Fruit fly (Drosophila melanogaster): ENCODE data around the gene CG42359.

Gene CG42359

DNA sequence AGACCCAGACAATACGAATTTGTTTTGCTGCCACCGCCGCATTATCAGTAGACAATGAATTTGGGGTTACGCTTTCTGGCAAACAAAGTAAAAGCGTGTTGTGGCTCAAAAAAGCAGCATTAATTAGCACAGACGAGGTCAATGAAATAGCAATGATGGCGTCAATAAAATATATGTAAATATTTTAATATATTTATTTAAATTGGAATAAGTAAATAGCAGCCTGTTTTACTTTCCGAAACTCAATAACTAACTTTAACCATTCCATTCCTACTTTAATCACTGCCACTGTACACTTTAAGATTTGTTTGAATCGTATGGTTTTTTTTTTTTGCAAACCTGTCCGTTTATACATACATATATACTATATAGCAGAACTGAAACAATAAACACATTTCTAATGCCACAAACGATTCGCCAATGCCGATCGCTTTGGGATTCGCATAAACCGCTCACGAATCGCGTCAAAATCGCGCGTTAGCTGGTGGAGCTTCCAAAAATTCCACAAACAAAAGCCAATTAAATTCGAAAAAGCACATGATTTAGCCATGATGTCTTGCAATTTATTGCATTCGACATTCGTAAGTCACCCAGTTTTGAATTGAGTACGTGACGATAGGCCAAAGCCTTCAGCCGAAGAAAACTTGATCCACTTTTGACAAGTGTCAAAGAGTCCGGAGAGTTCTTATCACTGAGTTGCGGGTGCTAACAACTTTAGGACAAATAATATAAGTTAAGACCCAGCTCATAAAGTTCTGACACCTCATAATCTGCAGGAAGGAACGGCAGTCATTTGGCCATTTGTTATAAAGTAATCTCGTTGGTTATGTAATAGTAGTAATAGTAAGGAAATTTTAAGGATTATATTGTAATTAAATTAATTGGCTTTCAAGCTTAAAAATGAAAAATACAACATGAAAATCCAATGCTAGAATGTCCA, 10.0 kb downstream of the CG42359 start (continued):
- TF ChIP-seq CG6654 (GFP tag; optimal IDR thresholded peaks at IDR 0.05), result no peak
- TF ChIP-seq CG31365 (tag; optimal IDR thresholded peaks at IDR 0.05), result no peak
- no peak for TF ChIP-seq Trl (optimal IDR thresholded peaks at IDR 0.05)
- no peak for TF ChIP-seq Trl (GFP tag; optimal IDR thresholded peaks at IDR 0.05)
- peak; percentile 40; the same call in 1 of the 3 replicates for TF ChIP-seq B-H1 (GFP tag; IDR thresholded peaks at IDR 0.05)
- TF ChIP-seq CG4730 (GFP tag; IDR thresholded peaks at IDR 0.05), result no peak
- 0 out of 2 replicates have a peak, but pooled peaks have one; percentile 11 for TF ChIP-seq CG32772 (GFP tag; IDR thresholded peaks at IDR 0.05)
- peak; percentile 55 for TF ChIP-seq sob (GFP tag; IDR thresholded peaks at IDR 0.05)
- TF ChIP-seq CG3995 (GFP tag; optimal IDR thresholded peaks at IDR 0.05), result no peak
- peak; percentile 58 for TF ChIP-seq CG31224 (GFP tag; IDR thresholded peaks at IDR 0.05)
- TF ChIP-seq inv (GFP tag; IDR thresholded peaks at IDR 0.05; ENCODE audit: partially characterized antibody), result no peak
- peak; percentile 35 for TF ChIP-seq CG9817 (tag; optimal IDR thresholded peaks at IDR 0.05)
- no peak for TF ChIP-seq Kr (GFP tag; optimal IDR thresholded peaks at IDR 0.05)
- TF ChIP-seq slou (GFP tag; optimal IDR thresholded peaks at IDR 0.05), result no peak
- peak; percentile 15 for TF ChIP-seq CG12659 (GFP tag; optimal IDR thresholded peaks at IDR 0.05)
- TF ChIP-seq ato (GFP tag; IDR thresholded peaks at IDR 0.05; ENCODE audit: partially characterized antibody), result no peak
- TF ChIP-seq CG2889 (GFP tag; IDR thresholded peaks at IDR 0.05), result no peak; the same call in 2 of the 3 replicates
- 0 out of 2 replicates have a peak, but pooled peaks have one; percentile 9 for TF ChIP-seq Oaz (GFP tag; IDR thresholded peaks at IDR 0.05)
- peak; percentile 36; the same call in 1 of the 2 replicates for TF ChIP-seq CG5953 (GFP tag; IDR thresholded peaks at IDR 0.05)
- TF ChIP-seq E2f1 (GFP tag; IDR thresholded peaks at IDR 0.05), result peak; percentile 67
- TF ChIP-seq CG32532 (GFP tag; IDR thresholded peaks at IDR 0.05), result peak; percentile 66; the same call in 1 of the 2 replicates
- TF ChIP-seq CG17829 (tag; optimal IDR thresholded peaks at IDR 0.05), result no peak
- TF ChIP-seq dimm (GFP tag; IDR thresholded peaks at IDR 0.05), result 0 out of 2 replicates have a peak, but pooled peaks have one; percentile 22
- TF ChIP-seq Myb (GFP tag; optimal IDR thresholded peaks at IDR 0.05), result no peak
- TF ChIP-seq Hey (tag; optimal IDR thresholded peaks at IDR 0.05), result no peak
- no peak for TF ChIP-seq CG5245 (GFP tag; optimal IDR thresholded peaks at IDR 0.05)
- TF ChIP-seq wor (GFP tag; IDR thresholded peaks at IDR 0.05), result peak; percentile 41
- TF ChIP-seq CoRest (tag; optimal IDR thresholded peaks at IDR 0.05), result peak; percentile 43
- no peak for TF ChIP-seq cato (GFP tag; optimal IDR thresholded peaks at IDR 0.05; ENCODE audit: borderline replicate concordance)
- TF ChIP-seq Fer2 (tag; optimal IDR thresholded peaks at IDR 0.05), result no peak
- no peak for TF ChIP-seq dati (GFP tag; IDR thresholded peaks at IDR 0.05)
- peak; percentile 56 for TF ChIP-seq esg (GFP tag; conservative IDR thresholded peaks at IDR 0.05)
- no peak for TF ChIP-seq z (GFP tag; IDR thresholded peaks at IDR 0.05)
- no peak for TF ChIP-seq fd102C (GFP tag; optimal IDR thresholded peaks at IDR 0.05)
- peak; percentile 36 for TF ChIP-seq Vsx1 (GFP tag; optimal IDR thresholded peaks at IDR 0.05)
- TF ChIP-seq run (tag; optimal IDR thresholded peaks at IDR 0.05), result no peak
- TF ChIP-seq prd (optimal IDR thresholded peaks at IDR 0.05), result no peak
- TF ChIP-seq prd (GFP tag; IDR thresholded peaks at IDR 0.05), result peak; percentile 72; the same call in 2 of the 3 replicates
- TF ChIP-seq CG10321 (GFP tag; IDR thresholded peaks at IDR 0.05), result peak; percentile 53; the same call in 1 of the 2 replicates
- TF ChIP-seq jigr1 (GFP tag; IDR thresholded peaks at IDR 0.05), result no peak
- TF ChIP-seq CG10431 (GFP tag; optimal IDR thresholded peaks at IDR 0.05), result no peak
- TF ChIP-seq CG6254 (GFP tag; optimal IDR thresholded peaks at IDR 0.05), result no peak
- TF ChIP-seq YL-1 (GFP tag; optimal IDR thresholded peaks at IDR 0.05), result no peak
- peak; percentile 49; the same call in 2 of the 3 replicates for TF ChIP-seq dysf (GFP tag; IDR thresholded peaks at IDR 0.05)
- no peak for TF ChIP-seq CG7987 (GFP tag; optimal IDR thresholded peaks at IDR 0.05)
- no peak for TF ChIP-seq zen (tag; optimal IDR thresholded peaks at IDR 0.05)
- no peak for TF ChIP-seq pan (optimal IDR thresholded peaks at IDR 0.05)
- TF ChIP-seq pan (GFP tag; optimal IDR thresholded peaks at IDR 0.05 in 1 of 2, IDR thresholded peaks at IDR 0.05 in 1 of 2), result peak in 1 of 2 experiments; percentile 60
- no peak; the same call in 2 of the 3 replicates for TF ChIP-seq so (GFP tag; IDR thresholded peaks at IDR 0.05)
